Worm (Caenorhabditis elegans) whole organism, L3 larva: ENCODE results near the gene col-172.

Experiments used
- ZK546.5 ChIP-seq: sonication (generic microtip); optimal IDR thresholded peaks from 2 replicates; lab custom pipeline; 2017; ENCODE audit warnings: missing biosample characterization, missing genetic modification characterization
- ama-1 ChIP-seq: fragments of 150-350 bp; optimal IDR thresholded peaks from 2 replicates; lab custom pipeline; 2018
- ceh-16 ChIP-seq: sonication (generic microtip); optimal IDR thresholded peaks from 2 replicates; lab custom pipeline; 2017; ENCODE audit warnings: missing biosample characterization, missing genetic modification characterization
- ceh-9 ChIP-seq: sonication (generic microtip); optimal IDR thresholded peaks from 2 replicates; lab custom pipeline; 2018; ENCODE audit warnings: missing biosample characterization, missing genetic modification characterization
- daf-12 ChIP-seq: fragments of 150-350 bp; optimal IDR thresholded peaks from 2 replicates; lab custom pipeline; 2014; ENCODE audit warnings: missing biosample characterization, missing genetic modification reagents, missing genetic modification characterization
- egl-27 ChIP-seq: sonication (generic microtip); optimal IDR thresholded peaks from 4 replicates; lab custom pipeline; 2017; ENCODE audit warnings: missing biosample characterization, missing genetic modification reagents, missing genetic modification characterization
- egl-5 ChIP-seq: fragments of 150-350 bp; optimal IDR thresholded peaks from 2 replicates; lab custom pipeline; 2017; ENCODE audit warnings: missing biosample characterization, missing genetic modification reagents, missing genetic modification characterization, inconsistent platforms
- elt-1 ChIP-seq: fragments of 150-350 bp; optimal IDR thresholded peaks from 2 replicates; lab custom pipeline; 2014; ENCODE audit warnings: missing biosample characterization, missing genetic modification characterization
- elt-3 ChIP-seq, 3 experiments: fragments of 150-350 bp in 1 of 3; sonication (generic microtip) in 2 of 3; optimal IDR thresholded peaks; 2 replicates in 2 of 3; 4 replicates in 1 of 3; lab custom pipeline; 2014 to 2017; ENCODE audit warnings: missing biosample characterization in 3 of 3, missing genetic modification characterization in 3 of 3
- fkh-10 ChIP-seq: sonication (generic microtip); optimal IDR thresholded peaks from 2 replicates; lab custom pipeline; 2017; ENCODE audit warnings: missing biosample characterization, missing genetic modification reagents, missing genetic modification characterization
- fkh-2 ChIP-seq: fragments of 150-350 bp; optimal IDR thresholded peaks from 2 replicates; lab custom pipeline; 2014; ENCODE audit warnings: missing biosample characterization, missing genetic modification reagents, missing genetic modification characterization
- fos-1 ChIP-seq: fragments of 150-350 bp; optimal IDR thresholded peaks from 2 replicates; lab custom pipeline; 2014; ENCODE audit warnings: missing biosample characterization, missing genetic modification characterization
- jun-1 ChIP-seq: fragments of 150-350 bp; optimal IDR thresholded peaks from 2 replicates; lab custom pipeline; 2014; ENCODE audit warnings: missing biosample characterization, missing genetic modification reagents, missing genetic modification characterization
- lin-15B ChIP-seq: fragments of 150-350 bp; optimal IDR thresholded peaks from 2 replicates; lab custom pipeline; 2014; ENCODE audit warnings: missing biosample characterization, missing genetic modification characterization
- lin-39 ChIP-seq: fragments of 150-350 bp; optimal IDR thresholded peaks from 2 replicates; lab custom pipeline; 2018; ENCODE audit warnings: missing biosample characterization, missing genetic modification reagents, missing genetic modification characterization
- lsy-12 ChIP-seq: sonication (generic microtip); optimal IDR thresholded peaks from 2 replicates; lab custom pipeline; 2016; ENCODE audit warnings: mild to moderate bottlenecking, missing genetic modification characterization, missing compliant biosample characterization
- mdl-1 ChIP-seq: fragments of 150-350 bp; optimal IDR thresholded peaks from 2 replicates; lab custom pipeline; 2014; ENCODE audit warnings: missing biosample characterization, missing genetic modification characterization
- mml-1 ChIP-seq: fragments of 150-350 bp; sonication (generic microtip); optimal IDR thresholded peaks from 3 replicates; lab custom pipeline; 2014; ENCODE audit warnings: missing biosample characterization, missing genetic modification characterization
- nfya-1 ChIP-seq: sonication (generic microtip); optimal IDR thresholded peaks from 2 replicates; lab custom pipeline; 2017; ENCODE audit warnings: missing genetic modification characterization, mild to moderate bottlenecking, missing compliant biosample characterization, antibody characterized with exemption, moderate library complexity; ENCODE audit not compliant: insufficient read depth
- nhr-11 ChIP-seq: fragments of 150-350 bp; optimal IDR thresholded peaks from 2 replicates; lab custom pipeline; 2014; ENCODE audit warnings: missing biosample characterization, missing genetic modification characterization
- nhr-12 ChIP-seq: fragments of 150-350 bp; optimal IDR thresholded peaks from 2 replicates; lab custom pipeline; 2014; ENCODE audit warnings: missing biosample characterization, missing genetic modification characterization
- nhr-23 ChIP-seq: fragments of 150-350 bp; optimal IDR thresholded peaks from 2 replicates; lab custom pipeline; 2014; ENCODE audit warnings: missing biosample characterization, missing genetic modification reagents, missing genetic modification characterization
- nhr-237 ChIP-seq: fragments of 150-350 bp; optimal IDR thresholded peaks from 2 replicates; lab custom pipeline; 2014; ENCODE audit warnings: missing biosample characterization, missing genetic modification characterization
- nhr-25 ChIP-seq: sonication (generic microtip); optimal IDR thresholded peaks from 2 replicates; lab custom pipeline; 2017; ENCODE audit warnings: missing biosample characterization, missing genetic modification characterization
- nhr-28 ChIP-seq: fragments of 150-350 bp; optimal IDR thresholded peaks from 2 replicates; lab custom pipeline; 2014; ENCODE audit warnings: missing biosample characterization, missing genetic modification characterization
- nhr-67 ChIP-seq: fragments of 150-350 bp; optimal IDR thresholded peaks from 2 replicates; lab custom pipeline; 2014; ENCODE audit warnings: missing biosample characterization, missing genetic modification characterization
- pqm-1 ChIP-seq: fragments of 150-350 bp; optimal IDR thresholded peaks from 2 replicates; lab custom pipeline; 2017; ENCODE audit warnings: missing biosample characterization, missing genetic modification characterization, inconsistent platforms
- sea-2 ChIP-seq: fragments of 150-350 bp; sonication (generic microtip); optimal IDR thresholded peaks from 4 replicates; lab custom pipeline; 2014; ENCODE audit warnings: missing biosample characterization, missing genetic modification reagents, missing genetic modification characterization
- snpc-4 ChIP-seq: fragments of 150-350 bp; optimal IDR thresholded peaks from 2 replicates; lab custom pipeline; 2014; ENCODE audit warnings: missing biosample characterization, missing genetic modification characterization
- tbx-2 ChIP-seq: sonication (generic microtip); optimal IDR thresholded peaks from 2 replicates; lab custom pipeline; 2016; ENCODE audit warnings: mild to moderate bottlenecking, missing genetic modification characterization, missing compliant biosample characterization
- unc-39 ChIP-seq: sonication (generic microtip); optimal IDR thresholded peaks from 4 replicates; lab custom pipeline; 2017; ENCODE audit warnings: missing biosample characterization, missing genetic modification characterization
- zag-1 ChIP-seq: fragments of 150-350 bp; optimal IDR thresholded peaks from 2 replicates; lab custom pipeline; 2014; ENCODE audit warnings: missing biosample characterization, missing genetic modification characterization
- ztf-11 ChIP-seq: fragments of 150-350 bp; optimal IDR thresholded peaks from 2 replicates; lab custom pipeline; 2014; ENCODE audit warnings: missing biosample characterization, missing genetic modification characterization
- ztf-4 ChIP-seq: fragments of 150-350 bp; optimal IDR thresholded peaks from 2 replicates; lab custom pipeline; 2014; ENCODE audit warnings: missing biosample characterization, missing genetic modification characterization

Gene col-172

DNA sequence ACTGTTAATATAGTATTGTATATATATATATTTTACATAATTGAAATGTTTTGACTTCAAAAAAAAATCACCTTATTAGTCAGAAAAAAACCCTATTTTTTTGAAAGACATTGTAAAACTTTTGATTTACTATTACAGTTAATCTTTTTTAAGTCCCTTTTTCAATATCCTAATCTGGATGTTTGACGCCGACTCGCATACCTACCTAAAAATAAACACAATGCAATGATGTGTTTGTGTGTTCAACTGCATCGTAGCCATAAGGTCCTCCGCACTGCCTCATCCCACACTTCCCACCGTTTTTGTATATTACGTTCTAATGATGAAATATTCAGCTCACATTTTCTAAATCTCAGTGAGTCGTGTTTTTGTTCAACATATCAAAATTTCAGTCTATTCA, 20.7 kb downstream of the col-172 start, which contains the start of gene F38B6.3:
Gene F38B6.3 (plus strand): TSS at position 301 of the 400 bp plus-strand sequence.
- no peak for TF ChIP-seq nfya-1 (tag; lab: Kevin White, UChicago)
- TF ChIP-seq, all 47 proteins: peak for 0

- no peak for TF ChIP-seq zag-1 (tag; lab: Kevin White, UChicago)
- TF ChIP-seq egl-5 (tag; lab: Kevin White, UChicago): no peak
- TF ChIP-seq nhr-28 (tag; lab: Kevin White, UChicago): no peak
- no peak for TF ChIP-seq egl-27 (tag; lab: Kevin White, UChicago)
- TF ChIP-seq pqm-1 (tag; lab: Kevin White, UChicago): no peak
- TF ChIP-seq lin-15B (tag; lab: Kevin White, UChicago): no peak
- TF ChIP-seq mml-1 (tag; lab: Kevin White, UChicago): no peak
- TF ChIP-seq ceh-9 (tag; lab: Kevin White, UChicago): no peak
Observed at ce11 chrX:6698267-6698666, 25.6 kb downstream of the col-172 start, which contains the start of the genes F38B6.7 and F38B6.2. Gene F38B6.7 (minus strand): TSS chrX:6698367. Gene F38B6.2 (plus strand): TSS chrX:6698533.

DNA sequence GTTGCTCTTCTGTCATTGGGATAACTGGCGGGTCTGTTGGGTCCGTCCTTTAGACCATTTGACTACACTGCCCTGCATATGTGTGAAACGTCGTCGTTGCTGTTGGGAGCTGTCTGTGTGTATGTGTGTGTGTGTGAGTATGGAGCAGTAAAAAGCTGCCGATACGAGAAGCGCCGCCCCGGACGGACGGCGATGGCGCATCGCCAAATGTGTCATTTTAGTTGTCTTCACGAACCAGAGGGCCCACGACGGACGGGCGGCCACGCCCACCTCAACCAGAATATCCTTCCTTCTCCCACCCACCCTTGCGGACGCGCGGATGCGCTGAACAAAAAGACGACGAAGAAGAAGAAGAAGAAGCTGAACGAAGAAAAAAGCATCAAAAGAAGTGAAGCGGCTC, 29.6 kb downstream of the col-172 start, which contains the start of gene acr-2:
Gene acr-2 (plus strand): TSS at position 301 of the 400 bp plus-strand sequence.
- TF ChIP-seq nfya-1 (tag; lab: Kevin White, UChicago) (peak; percentile 27), ZK546.5 (tag; lab: Kevin White, UChicago) (no peak), egl-5 (tag; lab: Kevin White, UChicago) (no peak)

DNA sequence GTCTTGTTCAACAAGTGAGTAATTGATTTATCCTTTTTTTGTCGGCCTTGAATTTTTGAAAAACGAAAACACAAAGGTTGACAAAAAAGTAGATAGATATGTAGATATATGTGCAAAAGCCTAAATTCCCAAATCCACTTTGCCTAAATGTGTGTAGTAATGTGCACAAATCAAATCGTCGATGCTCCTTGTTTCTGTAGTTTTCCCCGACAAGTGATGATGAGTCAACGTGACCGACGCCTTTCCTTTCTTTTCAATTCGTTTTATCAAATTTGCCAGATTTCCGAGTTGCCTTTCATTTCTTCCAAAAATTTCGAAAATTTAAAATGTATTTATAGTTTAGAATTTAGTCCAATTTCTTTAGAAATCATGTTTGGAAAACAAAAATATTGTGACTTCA, 32.5 kb downstream of the col-172 start:
- TF ChIP-seq fkh-10 (GFP tag; lab: Kevin White, UChicago): peak; percentile 88
- TF ChIP-seq nhr-67 (tag; lab: Kevin White, UChicago): no peak
- TF ChIP-seq ceh-16 (tag; lab: Kevin White, UChicago): no peak
- no peak for TF ChIP-seq mml-1 (tag; lab: Kevin White, UChicago)
- TF ChIP-seq nhr-23 (tag; lab: Kevin White, UChicago): no peak
- TF ChIP-seq, all 47 proteins: peak for 1

DNA sequence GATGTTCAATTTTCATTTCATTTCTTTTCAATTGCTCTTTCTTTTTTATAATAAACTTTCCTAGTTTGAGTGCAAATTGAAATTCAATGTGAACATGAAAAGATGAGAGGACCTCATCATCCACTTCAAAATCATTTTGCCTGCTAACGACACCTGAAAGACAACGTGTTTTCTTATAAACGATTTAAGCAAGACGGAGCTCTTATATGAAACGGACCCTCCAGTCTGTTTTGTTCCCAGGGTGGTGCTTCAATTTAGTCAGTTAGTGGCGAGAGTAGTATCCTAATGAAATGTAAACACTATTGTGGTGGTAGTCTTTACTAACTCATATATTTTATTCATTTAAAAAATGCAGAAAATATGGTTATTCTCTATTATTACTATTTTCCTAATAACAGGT, 36.6 kb downstream of the col-172 start, which contains the start of gene acr-3:
Gene acr-3 (plus strand): TSS at position 301 of the 400 bp plus-strand sequence.
- no peak for TF ChIP-seq nfya-1 (tag; lab: Kevin White, UChicago)
- TF ChIP-seq pqm-1 (tag; lab: Kevin White, UChicago): no peak
- no peak for TF ChIP-seq nhr-237
- TF ChIP-seq lin-15B (tag; lab: Kevin White, UChicago): no peak
- TF ChIP-seq nhr-11 (tag; lab: Kevin White, UChicago): no peak
- no peak for TF ChIP-seq nhr-23 (tag; lab: Kevin White, UChicago)
- TF ChIP-seq mml-1 (tag; lab: Kevin White, UChicago): no peak
- TF ChIP-seq lin-39 (tag; lab: Kevin White, UChicago): no peak
- TF ChIP-seq nhr-25 (tag; lab: Kevin White, UChicago): no peak
- no peak for TF ChIP-seq elt-1

ce11 chrX:6713277-6713676, 40.7 kb downstream of the col-172 start, which contains the start of gene nas-11:
Gene nas-11 (plus strand): TSS chrX:6713577.
- TF ChIP-seq unc-39 (tag; lab: Kevin White, UChicago) (no peak), nhr-67 (tag; lab: Kevin White, UChicago) (no peak), nhr-28 (tag; lab: Kevin White, UChicago) (no peak), snpc-4 (no peak), nhr-237 (no peak), sea-2 (GFP tag; lab: Kevin White, UChicago) (no peak), tbx-2 (tag; lab: Kevin White, UChicago) (no peak)

DNA sequence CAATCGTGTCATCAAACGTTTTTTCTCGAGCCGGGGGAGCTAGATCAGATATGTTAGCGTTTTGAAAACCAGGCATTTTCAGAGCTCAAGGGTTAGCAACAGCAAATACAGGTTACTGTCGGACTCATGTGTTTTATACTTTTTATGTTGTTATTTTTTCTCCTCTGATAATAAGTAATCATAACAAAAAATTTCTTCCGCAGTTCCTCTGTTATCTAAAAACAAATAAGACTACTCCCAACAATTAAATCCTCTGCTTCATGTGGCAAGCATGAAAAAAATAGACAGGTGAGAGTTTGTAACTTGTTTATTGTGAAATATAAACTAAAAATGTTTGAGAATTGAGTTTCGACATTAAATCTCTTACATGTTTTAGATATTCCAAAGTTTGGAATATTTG, 46.0 kb downstream of the col-172 start, which contains the start of gene smf-2:
Gene smf-2 (minus strand): TSS at position 101 of the 400 bp plus-strand sequence.
- TF ChIP-seq fos-1 (tag; lab: Kevin White, UChicago): no peak
- no peak for TF ChIP-seq zag-1 (tag; lab: Kevin White, UChicago)
- no peak for TF ChIP-seq sea-2 (GFP tag; lab: Kevin White, UChicago)
- TF ChIP-seq nhr-67 (tag; lab: Kevin White, UChicago): no peak
- no peak for TF ChIP-seq nhr-12 (tag; lab: Kevin White, UChicago)
- no peak for TF ChIP-seq ztf-11
- no peak for TF ChIP-seq lsy-12
- TF ChIP-seq jun-1 (tag; lab: Kevin White, UChicago): no peak
- TF ChIP-seq ceh-16 (tag; lab: Kevin White, UChicago): no peak
- no peak for TF ChIP-seq mdl-1
- TF ChIP-seq daf-12 (tag; lab: Kevin White, UChicago): no peak
- TF ChIP-seq elt-3 (tag; optimal IDR thresholded peaks at IDR 0.05; lab: Kevin White, UChicago): no peak
- TF ChIP-seq unc-39 (tag; lab: Kevin White, UChicago): no peak
- TF ChIP-seq ama-1 (lab: Kevin White, UChicago): no peak
- no peak for TF ChIP-seq nhr-11 (tag; lab: Kevin White, UChicago)
- TF ChIP-seq lin-15B (tag; lab: Kevin White, UChicago): no peak
- no peak for TF ChIP-seq ztf-4 (tag; lab: Kevin White, UChicago)
- no peak for TF ChIP-seq nfya-1 (tag; lab: Kevin White, UChicago)
- no peak for TF ChIP-seq tbx-2 (tag; lab: Kevin White, UChicago)
- no peak for TF ChIP-seq fkh-2
